Worm (Caenorhabditis elegans): ENCODE results near the gene T26C5.5.

DNA sequence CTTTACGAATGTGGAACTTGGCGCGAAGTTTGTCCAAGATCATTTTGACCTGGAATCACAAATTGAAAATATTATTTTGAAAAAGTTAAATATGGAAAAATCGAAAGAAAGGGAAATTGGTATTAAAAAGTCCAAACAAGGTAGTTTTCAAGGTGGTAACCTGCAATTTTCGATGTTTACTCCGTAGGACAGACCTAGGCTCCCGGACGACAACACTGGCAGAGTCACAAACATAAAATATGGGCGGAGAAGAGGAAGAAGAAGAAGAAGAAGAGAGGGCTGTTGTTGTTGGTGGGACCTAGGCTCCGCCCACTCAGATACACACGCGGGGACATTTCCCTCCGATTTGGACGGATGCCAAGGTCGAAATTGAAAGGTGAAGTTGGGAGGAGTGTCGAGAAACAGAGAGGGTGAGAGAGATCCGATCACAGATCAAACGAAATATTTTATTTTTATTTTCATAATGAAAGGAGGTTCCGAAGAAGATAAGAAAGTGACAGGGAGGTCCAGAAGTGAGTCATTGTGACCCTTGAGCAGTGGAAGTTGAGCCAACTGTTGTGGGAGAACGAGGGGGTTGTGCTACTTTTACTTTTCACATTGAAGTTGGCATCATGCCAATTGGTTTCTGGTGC, 15.5 kb upstream of the T26C5.5 start, which contains the start of gene aqp-2:
- TF ChIP-seq ama-1 (optimal IDR thresholded peaks at IDR 0.05), result no peak
- no peak for TF ChIP-seq nhr-76 (tag; optimal IDR thresholded peaks at IDR 0.05)
- no peak for TF ChIP-seq nhr-11 (tag; optimal IDR thresholded peaks at IDR 0.05)
- TF ChIP-seq lin-13 (GFP tag; optimal IDR thresholded peaks at IDR 0.05), result no peak
- peak; percentile 9 for TF ChIP-seq skn-1 (tag; optimal IDR thresholded peaks at IDR 0.05)

Measured in whole organism, L1 larva.